Worm (Caenorhabditis elegans) whole organism, young adult: ENCODE data around the gene ZK354.7.
"Not testable (repeated sequence)": the region's sequence is repeated elsewhere in the genome, so short reads cannot be mapped to it uniquely, and the experiment has no call there.

Source experiments
- B0336.3 ChIP-seq: fragments of 200-800 bp; sonication (Bioruptor generic); IDR thresholded peaks from 2 replicates; pipeline ENCODE4 v1.3.6; 2022; ENCODE audit warnings: missing genetic modification characterization, missing compliant biosample characterization
- C17E4.6 ChIP-seq: fragments of 200-800 bp; sonication (Bioruptor generic); IDR thresholded peaks from 2 replicates; pipeline ENCODE4 v1.3.6; 2022; ENCODE audit warnings: missing genetic modification reagents, missing genetic modification characterization, missing compliant biosample characterization
- F57A8.1 ChIP-seq: fragments of 200-800 bp; sonication (Bioruptor generic); optimal IDR thresholded peaks from 2 replicates; lab custom pipeline; 2018; ENCODE audit warnings: mild to moderate bottlenecking, missing genetic modification characterization, moderate library complexity, missing compliant biosample characterization
- Y53F4B.3 ChIP-seq: fragments of 200-800 bp; sonication (Bioruptor generic); IDR thresholded peaks from 2 replicates; pipeline ENCODE4 v1.3.6; 2022; ENCODE audit warnings: missing genetic modification reagents, missing genetic modification characterization, missing compliant biosample characterization
- bed-2 ChIP-seq: fragments of 200-800 bp; sonication (Bioruptor generic); IDR thresholded peaks from 2 replicates; pipeline ENCODE4 v1.3.6; 2022; ENCODE audit warnings: missing genetic modification reagents, missing genetic modification characterization, missing compliant biosample characterization
- ceh-100 ChIP-seq: fragments of 200-800 bp; sonication (Bioruptor generic); IDR thresholded peaks from 2 replicates; pipeline ENCODE4 v1.3.6; 2022; ENCODE audit warnings: missing genetic modification reagents, missing genetic modification characterization, missing compliant biosample characterization
- ceh-79 ChIP-seq: sonication (generic microtip); optimal IDR thresholded peaks from 2 replicates; lab custom pipeline; 2017; ENCODE audit warnings: mild to moderate bottlenecking, missing genetic modification characterization, missing compliant biosample characterization
- egrh-3 ChIP-seq: fragments of 200-800 bp; sonication (Bioruptor generic); IDR thresholded peaks from 2 replicates; pipeline ENCODE4 v1.3.6; 2022; ENCODE audit warnings: missing genetic modification reagents, missing genetic modification characterization, missing compliant biosample characterization
- gei-17 ChIP-seq: fragments of 200-800 bp; sonication (Bioruptor generic); optimal IDR thresholded peaks from 2 replicates; lab custom pipeline; 2018; ENCODE audit warnings: mild to moderate bottlenecking, missing genetic modification characterization, missing compliant biosample characterization
- hrde-1 ChIP-seq: sonication (generic microtip); optimal IDR thresholded peaks from 2 replicates; lab custom pipeline; 2016; ENCODE audit warnings: missing genetic modification characterization, mild to moderate bottlenecking, missing compliant biosample characterization, moderate library complexity, missing genotype, missing genetic modification reagents, borderline replicate concordance
- let-607 ChIP-seq, 2 experiments: fragments of 200-800 bp in 1 of 2; sonication (Bioruptor generic) in 1 of 2; sonication (generic microtip) in 1 of 2; optimal IDR thresholded peaks; 2 replicates each; lab custom pipeline; 2016 to 2018; ENCODE audit warnings: mild to moderate bottlenecking in 2 of 2, missing compliant biosample characterization in 2 of 2, missing genetic modification characterization in 2 of 2, moderate library complexity in 2 of 2, missing genotype in 1 of 2
- lin-26 ChIP-seq: fragments of 200-800 bp; sonication (Bioruptor generic); IDR thresholded peaks from 2 replicates; pipeline ENCODE4 v1.3.6; 2022; ENCODE audit warnings: missing genetic modification reagents, missing genetic modification characterization, missing compliant biosample characterization
- lin-35 ChIP-seq, 3 experiments: fragments of 150-350 bp in 2 of 3; sonication (generic microtip) in 1 of 3; optimal IDR thresholded peaks; 2 replicates each; lab custom pipeline; 2014 to 2018; ENCODE audit warnings: missing biosample characterization in 3 of 3, missing genetic modification characterization in 3 of 3, missing genetic modification reagents in 3 of 3
- lin-40 ChIP-seq: sonication (generic microtip); optimal IDR thresholded peaks from 2 replicates; lab custom pipeline; 2016; ENCODE audit warnings: missing genetic modification characterization, mild to moderate bottlenecking, missing compliant biosample characterization, missing genotype, missing genetic modification reagents
- nfyb-1 ChIP-seq: fragments of 200-800 bp; sonication (Bioruptor generic); IDR thresholded peaks from 2 replicates; pipeline ENCODE4 v1.3.6; 2022; ENCODE audit warnings: missing genetic modification reagents, missing genetic modification characterization, missing compliant biosample characterization
- nhr-179 ChIP-seq: sonication (generic microtip); optimal IDR thresholded peaks from 2 replicates; lab custom pipeline; 2016; ENCODE audit warnings: mild to moderate bottlenecking, missing genetic modification characterization, missing compliant biosample characterization
- rpc-1 ChIP-seq, 2 experiments: fragments of 150-350 bp in 1 of 2; sonication (generic microtip) in 1 of 2; optimal IDR thresholded peaks; 2 replicates each; lab custom pipeline; 2014 to 2018; ENCODE audit warnings: missing biosample characterization in 1 of 2, missing genetic modification characterization in 1 of 2, missing genetic modification reagents in 1 of 2, missing genotype in 1 of 2
- snpc-1.1 ChIP-seq: sonication (generic microtip); optimal IDR thresholded peaks from 2 replicates; lab custom pipeline; 2017; ENCODE audit warnings: missing genetic modification characterization, mild to moderate bottlenecking, missing compliant biosample characterization, antibody characterized with exemption, moderate library complexity, missing genotype, missing genetic modification reagents; ENCODE audit not compliant: insufficient read depth
- snpc-4 ChIP-seq, 5 experiments: fragments of 150-350 bp in 1 of 5; sonication (generic microtip) in 4 of 5; optimal IDR thresholded peaks; 2 replicates each; lab custom pipeline; 2014 to 2018; ENCODE audit warnings: missing genetic modification characterization in 5 of 5, missing biosample characterization in 3 of 5, antibody characterized with exemption in 2 of 5, mild to moderate bottlenecking in 2 of 5, missing compliant biosample characterization in 2 of 5, missing genotype in 2 of 5, moderate library complexity in 2 of 5, missing genetic modification reagents in 1 of 5
- xnd-1 ChIP-seq: sonication (generic microtip); optimal IDR thresholded peaks from 2 replicates; lab custom pipeline; 2016; ENCODE audit warnings: missing genotype, missing genetic modification reagents, missing genetic modification characterization, missing compliant biosample characterization

Gene ZK354.7

ce11 chrIV:5316223-5316622 lies 13.3 kb upstream of the ZK354.7 start, which contains the start of gene msp-65:
msp-65 (plus strand) TSS chrIV:5316523.
- TF ChIP-seq lin-35 (GFP tag; optimal IDR thresholded peaks at IDR 0.05; lab: Kevin White, UChicago); ceh-100 (GFP tag; lab: Robert Waterston, UW); bed-2 (GFP tag; lab: Robert Waterston, UW): not testable (repeated sequence)

DNA sequence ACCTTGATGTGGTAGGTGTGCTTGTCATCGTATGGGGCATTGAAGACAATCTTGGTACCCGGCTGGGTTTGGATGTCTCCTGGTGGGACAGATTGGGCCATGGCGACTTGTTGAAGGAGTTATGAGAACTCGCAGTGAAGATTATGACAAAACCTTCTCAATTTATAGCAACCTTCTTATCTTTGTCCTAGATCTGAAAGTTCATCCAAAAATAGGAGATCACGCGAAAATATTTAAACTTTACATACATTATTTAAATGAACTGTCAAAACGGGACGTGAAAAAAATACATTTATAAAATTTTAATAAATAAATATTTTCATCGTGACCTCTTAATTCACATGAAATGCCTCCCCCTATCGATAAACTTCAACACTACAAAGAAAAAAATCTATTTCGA lies 10.1 kb upstream of the ZK354.7 start, which contains the start of the genes msp-59 and ZK354.2:
Gene msp-59, minus strand, starts transcription at position 101 of the 400 bp plus-strand sequence.
Gene ZK354.2, plus strand, starts transcription at position 395 of the 400 bp plus-strand sequence.
- TF ChIP-seq gei-17 (GFP tag; lab: Kevin White, UChicago); ceh-79 (tag; lab: Kevin White, UChicago); lin-40 (tag; lab: Kevin White, UChicago): not testable (repeated sequence)
- TF ChIP-seq, all 124 proteins: peak for 0; not testable (repeated sequence) for 124

DNA sequence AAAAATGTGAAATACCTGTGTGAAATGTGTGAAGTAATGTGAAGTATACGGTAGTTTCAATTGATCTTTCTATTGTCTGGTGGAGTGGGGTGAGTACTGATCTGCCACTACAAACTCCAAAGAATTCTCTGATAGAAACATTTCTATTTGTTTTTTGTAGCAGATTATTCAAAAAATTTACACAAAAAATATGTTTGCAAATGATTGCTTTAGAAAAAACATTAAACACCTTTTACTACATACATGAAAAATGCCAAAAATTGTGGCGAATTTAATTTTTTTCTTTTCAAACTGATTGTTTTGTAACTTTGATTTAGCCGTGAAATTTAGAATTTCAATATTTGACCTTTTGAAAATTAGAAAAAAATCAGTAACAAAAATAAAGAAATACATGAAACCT lies 6.8 kb upstream of the ZK354.7 start, which contains the start of gene ZK354.3:
Gene ZK354.3, plus strand, starts transcription at position 301 of the 400 bp plus-strand sequence.
- TF ChIP-seq xnd-1 (tag; lab: Kevin White, UChicago) (no peak), hrde-1 (tag; lab: Kevin White, UChicago) (no peak)

- TF ChIP-seq snpc-4 (GFP tag; optimal IDR thresholded peaks at IDR 0.05; lab: Kevin White, UChicago), result peak; percentile 70
- peak; percentile 49 to 96 (median 83) for TF ChIP-seq snpc-4 (tag; optimal IDR thresholded peaks at IDR 0.05; lab: Kevin White, UChicago)
- peak; percentile 60 for TF ChIP-seq snpc-1.1 (tag; lab: Kevin White, UChicago)
These were observed 6.2 kb upstream of the ZK354.7 start for ce11 chrIV:5309137-5309536.

- TF ChIP-seq rpc-1 (optimal IDR thresholded peaks at IDR 0.05; lab: Kevin White, UChicago); rpc-1 (tag; optimal IDR thresholded peaks at IDR 0.05; lab: Kevin White, UChicago); egrh-3; let-607 (tag; optimal IDR thresholded peaks at IDR 0.05; lab: Kevin White, UChicago): not testable (repeated sequence)
These were observed 5.2 kb upstream of the ZK354.7 start, which contains the start of the genes ZK354.9 and msp-58 for ce11 chrIV:5308046-5308643. ZK354.9 (minus strand) TSS chrIV:5308146. msp-58 (plus strand) TSS chrIV:5308593.

DNA sequence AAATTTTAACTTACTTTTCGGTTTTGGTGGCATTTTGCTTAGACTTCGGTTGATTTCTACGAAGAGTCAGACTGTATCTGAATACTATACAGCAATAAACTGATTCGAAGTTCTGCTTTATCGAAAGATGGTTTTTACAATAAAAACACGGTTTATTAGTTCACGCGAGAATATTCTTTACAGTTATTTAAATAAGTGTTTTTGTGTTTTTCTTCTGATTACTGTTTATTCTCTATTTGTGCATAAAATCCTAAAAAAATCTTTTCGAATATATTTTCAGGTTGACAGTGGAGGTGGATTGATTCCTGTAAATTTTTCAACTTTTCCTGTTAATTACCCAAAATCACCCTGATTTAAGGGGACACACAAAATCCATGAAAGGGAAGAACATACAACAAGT lies 3.1 kb upstream of the ZK354.7 start, which contains the start of gene ZK354.8:
Gene ZK354.8, minus strand, starts transcription at position 101 of the 400 bp plus-strand sequence.
- TF ChIP-seq B0336.3 (GFP tag; lab: Robert Waterston, UW), result no peak
- TF ChIP-seq C17E4.6 (GFP tag; lab: Robert Waterston, UW), result no peak
- TF ChIP-seq nfyb-1 (GFP tag; lab: Robert Waterston, UW), result no peak
- no peak for TF ChIP-seq lin-35 (GFP tag; optimal IDR thresholded peaks at IDR 0.05; lab: Kevin White, UChicago)
- no peak for TF ChIP-seq F57A8.1 (GFP tag; lab: Kevin White, UChicago)
- TF ChIP-seq nhr-179 (tag; lab: Kevin White, UChicago), result no peak
- TF ChIP-seq snpc-4 (GFP tag; optimal IDR thresholded peaks at IDR 0.05; lab: Kevin White, UChicago), result no peak
- TF ChIP-seq snpc-4 (tag; optimal IDR thresholded peaks at IDR 0.05; lab: Kevin White, UChicago), result no peak
- TF ChIP-seq lin-26 (GFP tag; lab: Robert Waterston, UW), result no peak

ce11 chrIV:5299138-5299537 lies 3.8 kb downstream of the ZK354.7 start:
- TF ChIP-seq Y53F4B.3 (GFP tag; lab: Robert Waterston, UW) (peak; percentile 58; the same call in 1 of the 2 replicates), egrh-3 (peak; percentile 70)
